Worm (Caenorhabditis elegans): ENCODE data around the gene cct-3.

DNA sequence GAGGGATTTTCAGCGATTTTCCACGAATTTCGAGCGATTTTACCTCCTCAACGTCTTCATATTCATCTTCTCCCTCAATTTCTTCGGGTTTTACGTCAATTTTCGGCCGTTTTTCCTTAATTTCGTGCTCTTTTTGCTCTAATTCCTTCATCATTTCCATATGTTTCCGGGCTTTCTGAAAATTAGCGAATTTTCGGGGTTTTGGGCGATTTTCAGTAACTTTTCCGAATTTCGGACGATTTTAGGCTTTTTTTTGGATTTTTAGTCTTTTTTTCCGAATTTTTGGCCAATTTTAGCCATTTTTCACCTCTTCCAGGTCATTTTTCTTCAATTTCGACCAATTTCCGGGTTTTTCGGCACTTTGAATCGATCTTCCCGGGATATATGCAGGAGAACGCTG is 3.0 kb upstream of the cct-3 start:
- no peak for TF ChIP-seq hpl-2 (GFP tag; optimal IDR thresholded peaks at IDR 0.05)
- TF ChIP-seq nhr-11 (tag; optimal IDR thresholded peaks at IDR 0.05): no peak
- no peak for TF ChIP-seq alr-1 (tag; optimal IDR thresholded peaks at IDR 0.05; ENCODE audit: borderline replicate concordance)
- no peak for TF ChIP-seq fkh-10 (GFP tag; optimal IDR thresholded peaks at IDR 0.05)
- TF ChIP-seq nhr-77 (tag; optimal IDR thresholded peaks at IDR 0.05): no peak
- no peak for TF ChIP-seq nhr-237 (tag; optimal IDR thresholded peaks at IDR 0.05)

Measured in whole organism, L1 larva.